Worm (Caenorhabditis elegans) whole organism, L2 larva: ENCODE measurements around the gene poml-1.

Experiments
- F13H6.1 ChIP-seq: sonication (generic microtip); optimal IDR thresholded peaks from 2 replicates; lab custom pipeline; 2016; ENCODE audit warnings: missing genetic modification characterization, missing compliant biosample characterization
- ama-1 ChIP-seq: fragments of 150-350 bp; optimal IDR thresholded peaks from 2 replicates; lab custom pipeline; 2018; ENCODE audit warnings: inconsistent platforms
- ceh-82 ChIP-seq: fragments of 150-350 bp; optimal IDR thresholded peaks from 2 replicates; lab custom pipeline; 2014; ENCODE audit warnings: missing biosample characterization, missing genetic modification characterization
- elt-1 ChIP-seq: fragments of 150-350 bp; optimal IDR thresholded peaks from 2 replicates; lab custom pipeline; 2014; ENCODE audit warnings: missing biosample characterization, missing genetic modification characterization
- lin-13 ChIP-seq: fragments of 150-350 bp; optimal IDR thresholded peaks from 2 replicates; lab custom pipeline; 2014; ENCODE audit warnings: missing biosample characterization, missing genetic modification reagents, missing genetic modification characterization
- mdl-1 ChIP-seq, 2 experiments: fragments of 150-350 bp in 1 of 2; sonication (generic microtip) in 1 of 2; optimal IDR thresholded peaks; 2 replicates each; lab custom pipeline; 2017; ENCODE audit warnings: missing biosample characterization in 2 of 2, missing genetic modification characterization in 2 of 2
- nhr-11 ChIP-seq: fragments of 150-350 bp; optimal IDR thresholded peaks from 2 replicates; lab custom pipeline; 2014; ENCODE audit warnings: missing biosample characterization, missing genetic modification characterization
- nhr-23 ChIP-seq: fragments of 150-350 bp; optimal IDR thresholded peaks from 2 replicates; lab custom pipeline; 2014; ENCODE audit warnings: missing biosample characterization, missing genetic modification reagents, missing genetic modification characterization
- sem-4 ChIP-seq: fragments of 150-350 bp; optimal IDR thresholded peaks from 2 replicates; lab custom pipeline; 2014; ENCODE audit warnings: missing biosample characterization, missing genetic modification reagents, missing genetic modification characterization
- skn-1 ChIP-seq: sonication (generic microtip); optimal IDR thresholded peaks from 2 replicates; lab custom pipeline; 2017; ENCODE audit warnings: missing biosample characterization, missing genetic modification characterization
- snpc-4 ChIP-seq: fragments of 150-350 bp; optimal IDR thresholded peaks from 2 replicates; lab custom pipeline; 2014; ENCODE audit warnings: missing biosample characterization, missing genetic modification characterization
- unc-39 ChIP-seq: fragments of 150-350 bp; optimal IDR thresholded peaks from 2 replicates; lab custom pipeline; 2014; ENCODE audit warnings: missing biosample characterization, missing genetic modification characterization
- unc-62 ChIP-seq: fragments of 150-350 bp; optimal IDR thresholded peaks from 2 replicates; lab custom pipeline; 2014; ENCODE audit warnings: missing biosample characterization, missing genetic modification reagents, missing genetic modification characterization
- zag-1 ChIP-seq: fragments of 150-350 bp; optimal IDR thresholded peaks from 2 replicates; lab custom pipeline; 2014; ENCODE audit warnings: missing biosample characterization, missing genetic modification characterization

DNA sequence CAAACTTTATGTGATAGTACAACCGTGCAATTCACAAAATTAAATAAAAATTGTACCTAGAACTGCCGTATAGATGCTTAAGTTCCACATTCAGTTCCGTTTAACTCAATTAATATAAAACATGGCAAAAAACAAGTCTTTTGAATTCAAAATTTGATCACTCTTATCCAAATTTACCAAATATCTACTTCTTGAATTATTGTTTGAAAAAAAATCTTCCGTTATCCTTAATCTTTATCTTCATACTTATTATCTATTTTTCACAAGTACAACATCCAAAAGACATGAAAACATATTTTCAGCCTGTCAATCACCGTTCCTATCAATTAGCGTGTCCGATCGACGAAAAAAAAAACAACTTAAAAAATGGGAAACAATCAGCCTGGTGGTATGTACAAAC is 32.7 kb upstream of the poml-1 start, which contains the start of gene aakb-1:
- no peak for TF ChIP-seq unc-62
- TF ChIP-seq nhr-23 (tag; lab: Kevin White, UChicago): no peak
- TF ChIP-seq F13H6.1 (tag; lab: Kevin White, UChicago): no peak
- no peak for TF ChIP-seq skn-1 (tag; lab: Kevin White, UChicago)
- no peak for TF ChIP-seq mdl-1 (tag; optimal IDR thresholded peaks at IDR 0.05; lab: Kevin White, UChicago)
- TF ChIP-seq zag-1 (tag; lab: Kevin White, UChicago): no peak
- no peak for TF ChIP-seq unc-39 (tag; lab: Kevin White, UChicago)
- TF ChIP-seq sem-4 (tag; lab: Kevin White, UChicago): no peak
- no peak for TF ChIP-seq snpc-4 (tag; lab: Kevin White, UChicago)
- TF ChIP-seq elt-1 (tag; lab: Kevin White, UChicago): no peak
- TF ChIP-seq ama-1 (lab: Kevin White, UChicago): no peak
- TF ChIP-seq nhr-11 (tag; lab: Kevin White, UChicago): no peak
- TF ChIP-seq ceh-82 (tag; lab: Kevin White, UChicago): no peak
- no peak for TF ChIP-seq lin-13
